Fruit fly (Drosophila melanogaster): ENCODE results near the gene MFS10.

The MFS10 gene

dm6 chrX:13105220-13105619, 23.6 kb upstream of the MFS10 start:
- TF ChIP-seq psq (optimal IDR thresholded peaks at IDR 0.05) (no peak), CG8478 (optimal IDR thresholded peaks at IDR 0.05) (no peak), pan (optimal IDR thresholded peaks at IDR 0.05) (no peak), EcR (GFP tag; optimal IDR thresholded peaks at IDR 0.05) (no peak), Dll (optimal IDR thresholded peaks at IDR 0.05) (no peak), usp (GFP tag; optimal IDR thresholded peaks at IDR 0.05) (no peak)

DNA sequence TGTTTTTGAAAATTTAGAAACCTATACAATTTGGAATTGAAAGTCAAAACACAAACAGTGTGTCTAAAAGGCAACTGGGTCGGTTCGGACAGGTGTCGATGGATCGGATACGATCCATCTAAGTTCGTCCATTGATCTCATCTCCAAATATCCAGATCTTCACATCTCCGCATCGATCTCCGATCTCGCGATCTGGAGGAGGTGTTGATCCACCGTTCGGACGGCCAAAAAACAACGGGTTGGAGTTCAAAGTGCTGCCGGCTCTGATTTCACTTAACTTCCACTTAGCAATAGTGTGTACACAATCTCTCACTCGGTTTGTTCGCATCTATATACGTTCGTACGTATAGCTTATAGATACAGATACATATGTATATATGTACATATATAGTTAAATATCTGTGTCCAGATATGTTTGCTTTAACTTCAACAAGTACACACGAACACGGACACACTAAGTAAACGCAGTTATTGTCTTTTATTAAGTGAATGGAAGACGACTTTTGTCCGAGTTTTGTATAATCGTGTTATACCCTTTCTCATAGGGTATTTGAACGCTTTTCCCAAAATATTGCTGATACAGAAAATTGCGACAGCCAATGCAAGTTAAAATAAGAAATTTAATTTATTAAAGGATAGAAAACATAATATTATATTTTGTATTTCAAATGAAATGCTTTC, 20.5 kb upstream of the MFS10 start, which contains the start of gene Fer3HCH:
Fer3HCH (minus strand) TSS at position 51 of the 681 bp plus-strand sequence.
- TF ChIP-seq pan (optimal IDR thresholded peaks at IDR 0.05) (no peak), usp (GFP tag; optimal IDR thresholded peaks at IDR 0.05) (no peak), Dll (optimal IDR thresholded peaks at IDR 0.05) (no peak), psq (optimal IDR thresholded peaks at IDR 0.05) (no peak)

- TF ChIP-seq EcR (GFP tag; optimal IDR thresholded peaks at IDR 0.05) (no peak), psq (optimal IDR thresholded peaks at IDR 0.05) (no peak), CG8478 (optimal IDR thresholded peaks at IDR 0.05) (no peak), usp (GFP tag; optimal IDR thresholded peaks at IDR 0.05) (no peak), pan (optimal IDR thresholded peaks at IDR 0.05) (no peak), Dll (optimal IDR thresholded peaks at IDR 0.05) (no peak)
These were observed 19.2 kb upstream of the MFS10 start for dm6 chrX:13109583-13110126.

DNA sequence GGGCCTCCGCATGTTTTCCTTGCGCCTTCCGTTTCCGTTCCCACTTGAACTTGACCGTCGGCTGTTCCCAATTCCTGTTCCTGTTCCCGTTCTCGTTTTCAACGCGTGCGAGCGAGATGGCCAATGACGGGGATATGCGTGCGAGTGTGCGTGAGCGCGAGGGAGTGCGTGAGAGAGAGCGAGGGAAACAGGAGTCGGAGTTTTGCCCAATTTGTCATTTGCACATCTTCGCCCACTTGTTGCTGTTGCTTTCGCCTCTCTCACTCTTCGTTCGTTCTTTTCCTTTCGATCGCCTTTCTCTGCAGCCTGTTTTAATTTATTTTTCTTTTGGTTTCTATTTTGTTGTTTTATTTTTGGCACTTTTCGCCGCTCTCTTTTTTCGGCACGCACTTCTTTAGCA, 17.0 kb upstream of the MFS10 start:
- TF ChIP-seq Dll (optimal IDR thresholded peaks at IDR 0.05) (no peak), CG8478 (optimal IDR thresholded peaks at IDR 0.05) (no peak), EcR (GFP tag; optimal IDR thresholded peaks at IDR 0.05) (no peak), pan (optimal IDR thresholded peaks at IDR 0.05) (no peak), usp (GFP tag; optimal IDR thresholded peaks at IDR 0.05) (no peak), psq (optimal IDR thresholded peaks at IDR 0.05) (no peak)

DNA sequence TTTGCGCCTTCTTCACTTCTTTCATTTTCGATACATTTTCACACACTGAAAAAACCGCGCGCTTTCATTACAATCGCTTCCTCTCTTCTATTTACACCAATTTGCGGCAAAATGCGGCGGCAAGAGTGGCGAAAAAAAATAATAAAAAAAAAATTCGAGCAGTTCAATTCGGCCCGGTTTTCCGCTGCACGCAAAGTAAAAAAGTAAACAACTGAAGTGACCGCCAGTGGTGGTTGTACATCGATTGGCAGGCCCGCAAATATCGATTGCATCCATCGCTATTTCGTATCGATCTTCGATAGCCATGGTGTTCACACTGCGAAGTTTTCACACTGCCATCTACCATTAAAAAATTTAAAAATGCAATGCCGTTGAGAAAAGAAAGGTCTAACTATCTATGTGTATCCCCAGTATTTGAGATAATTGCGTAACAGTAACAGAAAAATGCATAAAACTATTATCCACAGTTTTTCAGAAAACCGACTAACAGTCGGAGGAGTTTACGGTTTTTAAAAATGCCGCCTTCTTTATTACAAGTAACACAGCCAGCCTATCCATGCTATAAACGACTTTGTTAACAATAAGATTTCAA, 16.5 kb upstream of the MFS10 start, which contains the start of gene Chpf:
Chpf (minus strand) TSS at position 225 of the 592 bp plus-strand sequence.
- no peak for TF ChIP-seq CG8478 (optimal IDR thresholded peaks at IDR 0.05)
- no peak for TF ChIP-seq usp (GFP tag; optimal IDR thresholded peaks at IDR 0.05)
- no peak for TF ChIP-seq Dll (optimal IDR thresholded peaks at IDR 0.05)
- TF ChIP-seq pan (optimal IDR thresholded peaks at IDR 0.05) = no peak
- TF ChIP-seq EcR (GFP tag; optimal IDR thresholded peaks at IDR 0.05) = no peak
- no peak for TF ChIP-seq psq (optimal IDR thresholded peaks at IDR 0.05)

dm6 chrX:13113863-13114407, 14.9 kb upstream of the MFS10 start:
- TF ChIP-seq EcR (GFP tag; optimal IDR thresholded peaks at IDR 0.05) (no peak), Dll (optimal IDR thresholded peaks at IDR 0.05) (no peak), pan (optimal IDR thresholded peaks at IDR 0.05) (no peak), usp (GFP tag; optimal IDR thresholded peaks at IDR 0.05) (no peak), CG8478 (optimal IDR thresholded peaks at IDR 0.05) (no peak), psq (optimal IDR thresholded peaks at IDR 0.05) (no peak)

- TF ChIP-seq CG8478 (optimal IDR thresholded peaks at IDR 0.05) (no peak), usp (GFP tag; optimal IDR thresholded peaks at IDR 0.05) (no peak), psq (optimal IDR thresholded peaks at IDR 0.05) (no peak), pan (optimal IDR thresholded peaks at IDR 0.05) (no peak)
These were observed 14.0 kb upstream of the MFS10 start, which contains the start of gene CG42237 for dm6 chrX:13114861-13115260. Gene CG42237 (plus strand): TSS chrX:13115131.

DNA sequence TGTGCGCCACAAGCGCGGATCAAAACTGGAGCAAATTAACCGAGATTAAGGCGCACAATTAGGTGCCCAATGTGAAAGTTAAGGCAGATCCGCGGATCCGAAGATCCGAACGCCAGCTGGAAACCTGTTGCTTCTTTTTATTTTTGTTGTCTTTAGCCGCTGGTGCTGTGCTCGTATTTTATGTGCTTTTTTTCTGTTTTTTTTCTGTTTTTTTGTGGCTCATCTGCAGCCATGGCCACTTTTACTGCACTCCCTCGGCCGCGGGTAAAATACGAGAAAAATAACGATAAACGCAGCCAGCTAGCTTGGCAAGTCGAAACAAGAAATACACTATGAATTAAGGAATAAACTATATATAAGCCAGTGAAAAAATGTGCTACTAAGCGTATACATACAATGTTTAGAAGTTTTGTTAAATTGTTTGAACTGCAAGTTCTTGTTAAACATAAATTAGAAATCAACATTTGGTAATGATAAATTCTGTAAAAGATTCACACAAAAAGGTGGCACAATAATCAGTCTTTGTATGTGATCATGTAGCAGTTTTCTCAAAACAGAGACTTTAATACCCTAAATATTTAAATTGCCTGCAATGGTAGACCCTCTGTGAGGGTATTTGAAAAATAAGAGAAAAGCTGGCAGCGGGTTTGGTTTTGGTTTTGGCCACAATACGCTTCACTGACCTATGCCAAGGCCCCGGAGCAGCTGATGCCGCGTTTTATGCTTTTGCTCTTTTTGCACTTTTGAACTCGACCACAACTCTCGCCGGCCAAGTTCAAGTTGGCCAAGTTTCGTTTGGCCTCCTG, 12.2 kb upstream of the MFS10 start:
- TF ChIP-seq CG8478 (optimal IDR thresholded peaks at IDR 0.05) = no peak
- no peak for TF ChIP-seq EcR (GFP tag; optimal IDR thresholded peaks at IDR 0.05)
- no peak for TF ChIP-seq psq (optimal IDR thresholded peaks at IDR 0.05)
- no peak for TF ChIP-seq pan (optimal IDR thresholded peaks at IDR 0.05)
- TF ChIP-seq usp (GFP tag; optimal IDR thresholded peaks at IDR 0.05) = no peak
- TF ChIP-seq Dll (optimal IDR thresholded peaks at IDR 0.05) = no peak

DNA sequence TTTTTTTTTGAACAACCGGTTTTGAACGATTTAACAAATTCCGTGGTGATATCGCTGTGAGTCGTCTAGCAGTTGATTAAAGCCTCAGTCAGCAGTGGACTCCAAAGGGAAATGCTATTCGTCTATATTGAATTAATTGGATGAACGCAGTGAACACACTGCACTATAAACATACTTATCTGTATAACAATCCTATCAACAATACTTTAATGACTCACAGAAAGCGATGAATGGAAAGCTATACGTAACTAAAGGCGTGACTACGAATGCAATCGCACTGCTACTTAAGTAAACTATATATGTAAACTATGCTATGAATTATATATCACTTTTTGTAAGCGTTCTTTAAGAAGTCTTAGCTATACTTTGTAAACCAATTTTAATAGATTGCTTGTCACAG, 3.3 kb upstream of the MFS10 start:
- TF ChIP-seq pan (optimal IDR thresholded peaks at IDR 0.05) = no peak
- no peak for TF ChIP-seq EcR (GFP tag; optimal IDR thresholded peaks at IDR 0.05)
- no peak for TF ChIP-seq psq (optimal IDR thresholded peaks at IDR 0.05)
- no peak for TF ChIP-seq CG8478 (optimal IDR thresholded peaks at IDR 0.05)
- TF ChIP-seq usp (GFP tag; optimal IDR thresholded peaks at IDR 0.05) = no peak
- no peak for TF ChIP-seq Dll (optimal IDR thresholded peaks at IDR 0.05)

DNA sequence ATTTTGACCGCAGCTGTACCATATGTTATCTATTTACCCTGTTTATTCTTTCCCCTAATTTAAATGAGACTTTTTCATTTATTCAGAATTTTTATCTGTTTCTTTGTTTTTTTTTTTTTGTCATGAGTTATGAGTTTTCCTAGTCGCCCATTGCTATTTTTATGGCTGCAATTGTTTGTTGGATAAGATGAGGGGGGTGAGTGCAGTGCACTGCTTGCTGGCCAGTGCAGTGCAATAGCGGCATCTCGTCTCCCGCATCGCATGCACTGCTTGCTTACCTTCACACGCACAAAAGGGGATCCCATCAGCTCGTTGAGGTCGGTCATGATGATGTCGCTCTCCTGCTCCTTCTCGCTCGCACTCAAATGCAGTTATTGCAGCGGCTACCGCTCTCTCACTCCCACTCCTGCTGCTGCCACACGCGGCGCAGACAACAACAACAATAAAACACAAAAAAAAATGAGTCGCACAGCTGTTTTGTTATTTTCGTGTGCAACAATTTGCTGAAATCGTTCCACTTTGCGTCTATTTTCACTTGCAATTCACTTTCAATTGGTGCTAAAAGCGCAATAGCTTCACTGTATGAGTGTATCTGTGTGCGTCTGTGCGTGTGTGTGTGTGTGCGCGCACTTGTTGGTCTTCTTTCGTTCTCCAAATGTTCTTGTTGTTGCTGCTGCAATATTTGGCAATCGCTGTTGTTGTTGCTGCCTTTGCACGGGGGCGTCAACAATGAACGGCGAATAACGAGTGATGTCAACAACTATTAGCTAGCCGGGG, 657 bp upstream of the MFS10 start:
- TF ChIP-seq pan (optimal IDR thresholded peaks at IDR 0.05) (no peak), CG8478 (optimal IDR thresholded peaks at IDR 0.05) (peak; percentile 59)

- TF ChIP-seq CG8478 (optimal IDR thresholded peaks at IDR 0.05) (no peak), Dll (optimal IDR thresholded peaks at IDR 0.05) (no peak), pan (optimal IDR thresholded peaks at IDR 0.05) (no peak), psq (optimal IDR thresholded peaks at IDR 0.05) (no peak)
These were observed 1.5 kb downstream of the MFS10 start for dm6 chrX:13130175-13130822.
